Worm (Caenorhabditis elegans) whole organism, young adult: ENCODE data around the gene ZC477.2.

ENCODE experiments used
- B0261.1 ChIP-seq: sonication (generic microtip); optimal IDR thresholded peaks from 2 replicates; lab custom pipeline; 2016; ENCODE audit warnings: mild to moderate bottlenecking, missing genetic modification characterization, moderate library complexity, missing compliant biosample characterization
- T07F8.4 ChIP-seq: sonication (generic microtip); optimal IDR thresholded peaks from 2 replicates; lab custom pipeline; 2016; ENCODE audit warnings: mild to moderate bottlenecking, missing genetic modification characterization, moderate library complexity, missing compliant biosample characterization
- him-1 ChIP-seq: sonication (generic microtip); optimal IDR thresholded peaks from 2 replicates; lab custom pipeline; 2016; ENCODE audit warnings: missing genotype, missing genetic modification reagents, missing genetic modification characterization, missing compliant biosample characterization
- ztf-28 ChIP-seq: fragments of 200-800 bp; sonication (Bioruptor generic); IDR thresholded peaks from 2 replicates; pipeline ENCODE4 v1.3.6; 2022; ENCODE audit warnings: missing genetic modification reagents, missing genetic modification characterization, missing compliant biosample characterization

- TF ChIP-seq him-1 (tag; lab: Kevin White, UChicago) = no peak
- no peak for TF ChIP-seq T07F8.4
- TF ChIP-seq ztf-28 (GFP tag; lab: Robert Waterston, UW) = no peak
- TF ChIP-seq B0261.1 (tag; lab: Kevin White, UChicago) = no peak
Observed at ce11 chrIV:7149020-7149601, 41.1 kb downstream of the ZC477.2 start, which contains the start of gene C34D4.4.
